Fruit fly (Drosophila melanogaster) whole organism, embryonic: Measurements from ENCODE around the gene zen.
A peak's percentile ranks its signal among the peaks of the same experiment; 100 is the strongest.

Experiments used
- Antp ChIP-seq: fragments of 200-800 bp; sonication (Bioruptor generic); optimal IDR thresholded peaks from 3 replicates; lab custom pipeline; 2016; ENCODE audit warnings: missing biosample characterization, missing genetic modification characterization
- Asciz ChIP-seq: fragments of 200-800 bp; sonication (Bioruptor generic); optimal IDR thresholded peaks from 2 replicates; lab custom pipeline; 2017; ENCODE audit warnings: missing biosample characterization, mild to moderate bottlenecking, missing genetic modification characterization, missing genetic modification reagents
- Bgb ChIP-seq: fragments of 200-800 bp; sonication (Bioruptor generic); IDR thresholded peaks from 2 replicates; pipeline ENCODE4 v1.3.6; 2022; ENCODE audit warnings: missing biosample characterization, missing genetic modification characterization; ENCODE audit not compliant: partially characterized antibody
- CG10147 ChIP-seq: fragments of 200-800 bp; sonication (Bioruptor generic); optimal IDR thresholded peaks from 2 replicates; lab custom pipeline; 2019; ENCODE audit warnings: missing biosample characterization, mild to moderate bottlenecking, missing genetic modification characterization, moderate library complexity
- CG11247 ChIP-seq: fragments of 200-800 bp; sonication (Bioruptor generic); IDR thresholded peaks from 2 replicates; pipeline ENCODE4 v1.3.6; 2022; ENCODE audit warnings: missing biosample characterization, missing genetic modification characterization
- CG12104 ChIP-seq: fragments of 200-800 bp; sonication (Bioruptor generic); optimal IDR thresholded peaks from 3 replicates; lab custom pipeline; 2016; ENCODE audit warnings: missing biosample characterization, missing genetic modification characterization
- CG1233 ChIP-seq: fragments of 200-800 bp; sonication (Bioruptor generic); optimal IDR thresholded peaks from 4 replicates; lab custom pipeline; 2018; ENCODE audit warnings: missing biosample characterization, mild to moderate bottlenecking, missing genetic modification characterization
- CG13624 ChIP-seq: fragments of 200-800 bp; sonication (Bioruptor generic); optimal IDR thresholded peaks from 2 replicates; lab custom pipeline; 2016; ENCODE audit warnings: missing biosample characterization, missing genetic modification characterization
- CG15269 ChIP-seq: fragments of 200-800 bp; sonication (Bioruptor generic); optimal IDR thresholded peaks from 2 replicates; lab custom pipeline; 2018; ENCODE audit warnings: missing biosample characterization, mild to moderate bottlenecking, missing genetic modification characterization, moderate library complexity
- CG17328 ChIP-seq: fragments of 200-800 bp; sonication (Bioruptor generic); IDR thresholded peaks from 2 replicates; pipeline ENCODE4 v1.3.6; 2022; ENCODE audit warnings: missing biosample characterization, missing genetic modification characterization
- CG17568 ChIP-seq: fragments of 200-800 bp; sonication (Bioruptor generic); optimal IDR thresholded peaks from 2 replicates; lab custom pipeline; 2018; ENCODE audit warnings: missing biosample characterization, mild to moderate bottlenecking, missing genetic modification characterization, moderate library complexity
- CG17802 ChIP-seq: fragments of 200-800 bp; sonication (Bioruptor generic); optimal IDR thresholded peaks from 2 replicates; lab custom pipeline; 2018; ENCODE audit warnings: missing biosample characterization, mild to moderate bottlenecking, missing genetic modification characterization, moderate library complexity
- CG18011 ChIP-seq: fragments of 200-800 bp; sonication (Bioruptor generic); optimal IDR thresholded peaks from 2 replicates; lab custom pipeline; 2017; ENCODE audit warnings: missing biosample characterization, missing genetic modification characterization, mild to moderate bottlenecking, moderate library complexity, missing genotype
- CG18262 ChIP-seq: fragments of 200-800 bp; optimal IDR thresholded peaks from 3 replicates; lab custom pipeline; 2019; ENCODE audit warnings: missing biosample characterization, mild to moderate bottlenecking, missing genetic modification characterization, moderate library complexity
- CG2678 ChIP-seq: fragments of 200-800 bp; sonication (Bioruptor generic); optimal IDR thresholded peaks from 3 replicates; lab custom pipeline; 2019; ENCODE audit warnings: missing biosample characterization, mild to moderate bottlenecking, missing genetic modification characterization, moderate library complexity
- CG2889 ChIP-seq: fragments of 200-800 bp; sonication (Bioruptor generic); IDR thresholded peaks from 3 replicates; pipeline ENCODE4 v1.3.6; 2022; ENCODE audit warnings: missing biosample characterization, missing genetic modification characterization
- CG33213 ChIP-seq: fragments of 200-800 bp; sonication (Bioruptor generic); optimal IDR thresholded peaks from 3 replicates; lab custom pipeline; 2016; ENCODE audit warnings: missing biosample characterization, missing genetic modification characterization
- CG3726 ChIP-seq: fragments of 200-800 bp; sonication (Bioruptor generic); IDR thresholded peaks from 3 replicates; pipeline ENCODE4, ENCODE4 v1.3.6; 2022; ENCODE audit warnings: missing biosample characterization, missing genetic modification characterization
- CG7372 ChIP-seq: fragments of 200-800 bp; sonication (Bioruptor generic); IDR thresholded peaks from 2 replicates; pipeline ENCODE4 v1.3.6; 2022; ENCODE audit warnings: missing biosample characterization, missing genetic modification characterization
- CG8359 ChIP-seq: fragments of 200-800 bp; sonication (Bioruptor generic); optimal IDR thresholded peaks from 2 replicates; lab custom pipeline; 2017; ENCODE audit warnings: missing biosample characterization, mild to moderate bottlenecking, missing genetic modification characterization, borderline replicate concordance
- Dfd ChIP-seq, 2 experiments: fragments of >200 bp; optimal IDR thresholded peaks; 2 replicates each; lab custom pipeline; 2017; ENCODE audit warnings: missing biosample characterization in 2 of 2, missing genetic modification characterization in 2 of 2
- E2f1 ChIP-seq: fragments of 200-800 bp; sonication (Bioruptor generic); IDR thresholded peaks from 2 replicates; pipeline ENCODE4 v1.3.6; 2022; ENCODE audit warnings: missing biosample characterization, missing genetic modification characterization
- HLH4C ChIP-seq: fragments of 200-800 bp; sonication (Bioruptor generic); IDR thresholded peaks from 3 replicates; pipeline ENCODE4 v1.3.6; 2022; ENCODE audit warnings: missing biosample characterization, missing genetic modification characterization; ENCODE audit not compliant: partially characterized antibody
- Hsf ChIP-seq: fragments of 200-800 bp; sonication (Bioruptor generic); optimal IDR thresholded peaks from 3 replicates; lab custom pipeline; 2016; ENCODE audit warnings: missing biosample characterization, missing genetic modification characterization
- Med ChIP-seq: fragments of 200-800 bp; sonication (Bioruptor generic); peaks from one replicate; lab custom pipeline; 2016; ENCODE audit warnings: missing biosample characterization, missing genetic modification characterization, mild to moderate bottlenecking, inconsistent platforms, moderate library complexity
- Ravus ChIP-seq: fragments of 200-800 bp; sonication (Bioruptor generic); IDR thresholded peaks from 2 replicates; pipeline ENCODE4 v1.3.6; 2022; ENCODE audit warnings: missing biosample characterization, missing genetic modification characterization
- Stat92E ChIP-seq, 3 experiments: fragments of >200 bp in 2 of 3; fragments of 200-800 bp in 1 of 3; sonication (Bioruptor generic) in 1 of 3; optimal IDR thresholded peaks; 2 replicates each; lab custom pipeline; 2017 to 2019; ENCODE audit warnings: missing biosample characterization in 3 of 3, missing genetic modification characterization in 3 of 3, mild to moderate bottlenecking in 1 of 3, moderate library complexity in 1 of 3
- TFAM ChIP-seq: fragments of 200-800 bp; sonication (Bioruptor generic); optimal IDR thresholded peaks from 2 replicates; lab custom pipeline; 2017; ENCODE audit warnings: missing biosample characterization, missing genetic modification characterization, inconsistent platforms
- Vsx1 ChIP-seq: fragments of 200-800 bp; sonication (Bioruptor generic); optimal IDR thresholded peaks from 2 replicates; lab custom pipeline; 2017; ENCODE audit warnings: missing biosample characterization, mild to moderate bottlenecking, missing genetic modification characterization, missing genetic modification reagents
- abd-A ChIP-seq: fragments of 200-800 bp; sonication (Bioruptor generic); optimal IDR thresholded peaks from 3 replicates; lab custom pipeline; 2019; ENCODE audit warnings: missing biosample characterization, mild to moderate bottlenecking, missing genetic modification characterization, moderate library complexity
- chinmo ChIP-seq: fragments of 200-800 bp; sonication (Bioruptor generic); IDR thresholded peaks from 4 replicates; pipeline ENCODE4 v1.3.6; 2022; ENCODE audit warnings: missing biosample characterization, missing genetic modification characterization; ENCODE audit not compliant: partially characterized antibody
- disco-r ChIP-seq: fragments of 200-800 bp; sonication (Bioruptor generic); optimal IDR thresholded peaks from 2 replicates; lab custom pipeline; 2016; ENCODE audit warnings: missing biosample characterization, missing genetic modification characterization
- dpn ChIP-seq, 2 experiments: fragments of 200-800 bp; sonication (Bioruptor generic); optimal IDR thresholded peaks; 3 replicates each; lab custom pipeline; 2016; ENCODE audit warnings: missing biosample characterization in 2 of 2, missing genetic modification characterization in 2 of 2
- emc ChIP-seq: fragments of 200-800 bp; sonication (Bioruptor generic); optimal IDR thresholded peaks from 2 replicates; lab custom pipeline; 2016; ENCODE audit warnings: missing biosample characterization, missing genetic modification characterization
- ewg ChIP-seq: fragments of 200-800 bp; sonication (Bioruptor generic); optimal IDR thresholded peaks from 3 replicates; lab custom pipeline; 2017; ENCODE audit warnings: mild to moderate bottlenecking, missing biosample characterization, missing genetic modification reagents, missing genetic modification characterization
- gem ChIP-seq: fragments of 200-800 bp; sonication (Bioruptor generic); optimal IDR thresholded peaks from 2 replicates; lab custom pipeline; 2019; ENCODE audit warnings: missing biosample characterization, mild to moderate bottlenecking, missing genetic modification characterization, moderate library complexity
- grau ChIP-seq: fragments of 200-800 bp; optimal IDR thresholded peaks from 3 replicates; lab custom pipeline; 2019; ENCODE audit warnings: missing biosample characterization, mild to moderate bottlenecking, missing genetic modification characterization, moderate library complexity
- grn ChIP-seq: fragments of 200-800 bp; sonication (Bioruptor generic); optimal IDR thresholded peaks from 3 replicates; lab custom pipeline; 2017; ENCODE audit warnings: missing biosample characterization, missing genetic modification characterization
- gsb-n ChIP-seq: fragments of 200-800 bp; sonication (Bioruptor generic); optimal IDR thresholded peaks from 3 replicates; lab custom pipeline; 2018; ENCODE audit warnings: missing biosample characterization, mild to moderate bottlenecking, missing genetic modification characterization
- ham ChIP-seq: fragments of 200-800 bp; sonication (Bioruptor generic); IDR thresholded peaks from 2 replicates; pipeline ENCODE4 v1.3.6; 2022; ENCODE audit warnings: missing biosample characterization, missing genetic modification characterization
- kay ChIP-seq: fragments of 200-800 bp; sonication (Bioruptor generic); optimal IDR thresholded peaks from 2 replicates; lab custom pipeline; 2016; ENCODE audit warnings: missing biosample characterization, missing genetic modification characterization
- knrl ChIP-seq: fragments of 200-800 bp; sonication (Bioruptor generic); IDR thresholded peaks from 3 replicates; pipeline ENCODE4 v1.3.6; 2022; ENCODE audit warnings: missing biosample characterization, missing genetic modification characterization; ENCODE audit not compliant: partially characterized antibody
- luna ChIP-seq: fragments of 200-800 bp; sonication (Bioruptor generic); optimal IDR thresholded peaks from 2 replicates; lab custom pipeline; 2016; ENCODE audit warnings: missing biosample characterization, missing genetic modification characterization
- odd ChIP-seq: fragments of 200-800 bp; sonication (Bioruptor generic); optimal IDR thresholded peaks from 2 replicates; lab custom pipeline; 2017; ENCODE audit warnings: missing biosample characterization, mild to moderate bottlenecking, missing genetic modification characterization
- org-1 ChIP-seq: fragments of 200-800 bp; sonication (Bioruptor generic); optimal IDR thresholded peaks from 2 replicates; lab custom pipeline; 2017; ENCODE audit warnings: missing biosample characterization, missing genetic modification characterization
- psq ChIP-seq: fragments of 200-800 bp; sonication (Bioruptor generic); optimal IDR thresholded peaks from 2 replicates; lab custom pipeline; 2017; ENCODE audit warnings: missing biosample characterization, missing genetic modification characterization
- sc ChIP-seq, 3 experiments: fragments of >200 bp in 2 of 3; fragments of 200-800 bp in 1 of 3; sonication (Bioruptor generic) in 1 of 3; optimal IDR thresholded peaks; 2 replicates in 2 of 3; 3 replicates in 1 of 3; lab custom pipeline; 2017; ENCODE audit warnings: mild to moderate bottlenecking in 1 of 3, missing biosample characterization in 1 of 3, missing genetic modification characterization in 1 of 3, missing genetic modification reagents in 1 of 3
- stwl ChIP-seq: fragments of 200-800 bp; sonication (Bioruptor generic); optimal IDR thresholded peaks from 3 replicates; lab custom pipeline; 2018; ENCODE audit warnings: missing biosample characterization, mild to moderate bottlenecking, missing genetic modification characterization, moderate library complexity
- tup ChIP-seq: fragments of 200-800 bp; sonication (Bioruptor generic); optimal IDR thresholded peaks from 2 replicates; lab custom pipeline; 2016; ENCODE audit warnings: missing biosample characterization, mild to moderate bottlenecking, missing genetic modification characterization, moderate library complexity

Gene zen

DNA sequence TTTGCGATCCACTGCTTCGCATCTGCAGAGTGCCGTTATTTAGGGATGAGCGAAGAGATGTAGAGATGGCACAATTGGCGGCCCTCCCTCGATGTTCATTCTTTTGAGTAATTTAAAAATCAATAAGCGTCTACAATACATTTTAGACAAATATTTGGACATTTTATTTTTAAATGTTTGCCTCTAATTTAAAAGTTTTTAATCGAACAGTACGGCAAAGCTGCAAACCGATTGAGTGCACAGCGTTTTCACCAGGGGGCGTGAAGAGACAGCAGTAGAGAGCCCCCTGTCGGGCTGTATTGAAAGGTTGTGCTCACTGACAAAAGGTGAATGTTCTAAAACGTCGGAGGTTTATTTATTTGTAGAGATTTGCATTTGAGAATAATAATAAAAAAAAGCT lies 5.4 kb upstream of the zen start, which contains the start of gene bcd (continued):
- TF ChIP-seq emc (GFP tag; lab: Kevin White, UChicago) (peak; percentile 36), ham (GFP tag; lab: Robert Waterston, UW) (no peak), Vsx1 (no peak), Ravus (peak; percentile 42), CG18262 (peak; percentile 66), CG17328 (GFP tag; lab: Robert Waterston, UW) (peak; percentile 75), disco-r (GFP tag; lab: Kevin White, UChicago) (peak; percentile 37), CG17802 (tag; lab: Kevin White, UChicago) (peak; percentile 41), knrl (GFP tag; lab: Robert Waterston, UW) (peak; percentile 64), CG8359 (GFP tag; lab: Kevin White, UChicago) (no peak), E2f1 (GFP tag; lab: Robert Waterston, UW) (peak; percentile 69), CG7372 (peak; percentile 75), CG18011 (GFP tag; lab: Kevin White, UChicago) (peak; percentile 98), Hsf (GFP tag; lab: Kevin White, UChicago) (peak; percentile 83), CG10147 (GFP tag; lab: Kevin White, UChicago) (no peak), gem (tag; lab: Kevin White, UChicago) (peak; percentile 78), Dfd (GFP tag; optimal IDR thresholded peaks at IDR 0.05; lab: Kevin White, UChicago) (no peak), CG2678 (no peak), kay (peak; percentile 58), tup (no peak), CG2889 (GFP tag; lab: Robert Waterston, UW) (no peak), CG12104 (GFP tag; lab: Kevin White, UChicago) (peak; percentile 45), luna (GFP tag; lab: Kevin White, UChicago) (no peak), CG3726 (GFP tag; lab: Robert Waterston, UW) (peak; percentile 42; the same call in 1 of the 3 replicates), sc (optimal IDR thresholded peaks at IDR 0.05; lab: Kevin White, UChicago) (no peak), sc (GFP tag; optimal IDR thresholded peaks at IDR 0.05; lab: Kevin White, UChicago) (peak; percentile 45), stwl (tag; lab: Kevin White, UChicago) (peak; percentile 97), CG13624 (GFP tag; lab: Kevin White, UChicago) (peak; percentile 77), Asciz (GFP tag; lab: Kevin White, UChicago) (peak; percentile 13), org-1 (GFP tag; lab: Kevin White, UChicago) (no peak), ewg (peak; percentile 50), dpn (GFP tag; optimal IDR thresholded peaks at IDR 0.05; lab: Kevin White, UChicago) (peak; percentile 80 to 83), CG33213 (peak; percentile 91), CG1233 (GFP tag; lab: Kevin White, UChicago) (peak; percentile 71), grau (tag; lab: Kevin White, UChicago) (peak; percentile 75), odd (GFP tag; lab: Kevin White, UChicago) (peak; percentile 4), Med (GFP tag; lab: Kevin White, UChicago) (peak; percentile 97), Bgb (GFP tag; lab: Robert Waterston, UW) (peak; percentile 45), Stat92E (GFP tag; optimal IDR thresholded peaks at IDR 0.05; lab: Kevin White, UChicago) (peak in 1 of 3 experiments; percentile 31), abd-A (tag; lab: Kevin White, UChicago) (no peak), grn (GFP tag; lab: Kevin White, UChicago) (no peak), CG17568 (GFP tag; lab: Kevin White, UChicago) (peak; percentile 59), HLH4C (GFP tag; lab: Robert Waterston, UW) (peak; percentile 32; the same call in 1 of the 3 replicates), CG11247 (GFP tag; lab: Robert Waterston, UW) (peak; percentile 84), CG15269 (peak; percentile 67), chinmo (GFP tag; lab: Robert Waterston, UW) (peak; percentile 80; the same call in 1 of the 4 replicates), psq (peak; percentile 48), gsb-n (tag; lab: Kevin White, UChicago) (peak; percentile 13), TFAM (GFP tag; lab: Kevin White, UChicago) (no peak), Antp (GFP tag; lab: Kevin White, UChicago) (peak; percentile 83)
